Fruit fly (Drosophila melanogaster) whole organism, embryonic: Measurements from ENCODE around the gene CG14024.

Source experiments
- ATbp ChIP-seq: fragments of 200-800 bp; sonication (Bioruptor generic); optimal IDR thresholded peaks from 2 replicates; lab custom pipeline; 2017; ENCODE audit warnings: missing biosample characterization, mild to moderate bottlenecking, missing genetic modification characterization, missing genetic modification reagents
- Atf3 ChIP-seq: fragments of 200-800 bp; sonication (Bioruptor generic); optimal IDR thresholded peaks from 3 replicates; lab custom pipeline; 2016; ENCODE audit warnings: missing biosample characterization, missing genetic modification characterization
- Bgb ChIP-seq: fragments of 200-800 bp; sonication (Bioruptor generic); IDR thresholded peaks from 2 replicates; pipeline ENCODE4 v1.3.6; 2022; ENCODE audit warnings: missing biosample characterization, missing genetic modification characterization; ENCODE audit not compliant: partially characterized antibody
- CG10462 ChIP-seq: fragments of 200-800 bp; sonication (Bioruptor generic); optimal IDR thresholded peaks from 2 replicates; lab custom pipeline; 2016; ENCODE audit warnings: missing biosample characterization, missing genetic modification characterization
- CG12071 ChIP-seq: fragments of 200-800 bp; sonication (Bioruptor generic); optimal IDR thresholded peaks from 3 replicates; lab custom pipeline; 2018; ENCODE audit warnings: missing biosample characterization, mild to moderate bottlenecking, missing genetic modification characterization
- CG12104 ChIP-seq: fragments of 200-800 bp; sonication (Bioruptor generic); optimal IDR thresholded peaks from 3 replicates; lab custom pipeline; 2016; ENCODE audit warnings: missing biosample characterization, missing genetic modification characterization
- CG12155 ChIP-seq: fragments of 200-800 bp; sonication (Bioruptor generic); optimal IDR thresholded peaks from 3 replicates; lab custom pipeline; 2016; ENCODE audit warnings: missing biosample characterization, missing genetic modification characterization
- CG13894 ChIP-seq: fragments of 200-800 bp; sonication (Bioruptor generic); optimal IDR thresholded peaks from 3 replicates; lab custom pipeline; 2018; ENCODE audit warnings: missing biosample characterization, mild to moderate bottlenecking, missing genetic modification characterization, moderate library complexity
- CG14710 ChIP-seq: fragments of 200-800 bp; sonication (Bioruptor generic); optimal IDR thresholded peaks from 3 replicates; lab custom pipeline; 2019; ENCODE audit warnings: missing biosample characterization, mild to moderate bottlenecking, missing genetic modification characterization, moderate library complexity
- CG14965 ChIP-seq: fragments of 200-800 bp; sonication (Bioruptor generic); optimal IDR thresholded peaks from 2 replicates; lab custom pipeline; 2016; ENCODE audit warnings: missing biosample characterization, missing genetic modification characterization, borderline replicate concordance
- CG1602 ChIP-seq: fragments of 200-800 bp; sonication (Bioruptor generic); optimal IDR thresholded peaks from 3 replicates; lab custom pipeline; 2016; ENCODE audit warnings: missing biosample characterization, missing genetic modification characterization
- CG17361 ChIP-seq: fragments of 200-800 bp; sonication (Bioruptor generic); IDR thresholded peaks from 3 replicates; pipeline ENCODE4 v1.3.6; 2022; ENCODE audit warnings: missing biosample characterization, missing genetic modification characterization
- CG17912 ChIP-seq: fragments of 200-800 bp; sonication (Bioruptor generic); optimal IDR thresholded peaks from 2 replicates; lab custom pipeline; 2018; ENCODE audit warnings: missing biosample characterization, mild to moderate bottlenecking, missing genetic modification characterization
- CG2116 ChIP-seq: fragments of 200-800 bp; sonication (Bioruptor generic); optimal IDR thresholded peaks from 3 replicates; lab custom pipeline; 2018; ENCODE audit warnings: missing biosample characterization, mild to moderate bottlenecking, missing genetic modification characterization
- CG32767 ChIP-seq: fragments of 200-800 bp; sonication (Bioruptor generic); IDR thresholded peaks from 2 replicates; pipeline ENCODE4 v1.3.6; 2022; ENCODE audit warnings: missing biosample characterization, missing genetic modification characterization
- CG32772 ChIP-seq: fragments of 200-800 bp; sonication (Bioruptor generic); IDR thresholded peaks from 2 replicates; pipeline ENCODE4 v1.3.6; 2022; ENCODE audit warnings: missing biosample characterization, missing genetic modification characterization
- CG3407 ChIP-seq: fragments of 200-800 bp; sonication (Bioruptor generic); optimal IDR thresholded peaks from 2 replicates; lab custom pipeline; 2018; ENCODE audit warnings: missing biosample characterization, mild to moderate bottlenecking, missing genetic modification characterization
- CG3726 ChIP-seq: fragments of 200-800 bp; sonication (Bioruptor generic); IDR thresholded peaks from 3 replicates; pipeline ENCODE4, ENCODE4 v1.3.6; 2022; ENCODE audit warnings: missing biosample characterization, missing genetic modification characterization
- CG4282 ChIP-seq: fragments of 200-800 bp; sonication (Bioruptor generic); optimal IDR thresholded peaks from 2 replicates; lab custom pipeline; 2016; ENCODE audit warnings: missing biosample characterization, missing genetic modification characterization
- CG7372 ChIP-seq: fragments of 200-800 bp; sonication (Bioruptor generic); IDR thresholded peaks from 2 replicates; pipeline ENCODE4 v1.3.6; 2022; ENCODE audit warnings: missing biosample characterization, missing genetic modification characterization
- CG8089 ChIP-seq: fragments of 200-800 bp; sonication (Bioruptor generic); optimal IDR thresholded peaks from 3 replicates; lab custom pipeline; 2016; ENCODE audit warnings: missing biosample characterization, missing genetic modification characterization
- CG8290 ChIP-seq, 3 experiments: fragments of 200-800 bp; sonication (Bioruptor generic); optimal IDR thresholded peaks; 2 replicates each; lab custom pipeline; 2016 to 2019; ENCODE audit warnings: missing biosample characterization in 3 of 3, missing genetic modification characterization in 3 of 3, mild to moderate bottlenecking in 2 of 3, moderate library complexity in 1 of 3
- CTCF ChIP-seq: fragments of 200-800 bp; sonication (Bioruptor generic); optimal IDR thresholded peaks from 2 replicates; lab custom pipeline; 2017; ENCODE audit warnings: missing biosample characterization, mild to moderate bottlenecking, missing genetic modification characterization, moderate library complexity
- Deaf1 ChIP-seq: fragments of 200-800 bp; optimal IDR thresholded peaks from 3 replicates; lab custom pipeline; 2019; ENCODE audit warnings: missing biosample characterization, mild to moderate bottlenecking, missing genetic modification characterization, moderate library complexity
- ERR ChIP-seq: fragments of 200-800 bp; sonication (Bioruptor generic); optimal IDR thresholded peaks from 2 replicates; lab custom pipeline; 2016; ENCODE audit warnings: missing biosample characterization, missing genetic modification characterization
- Ets65A ChIP-seq: fragments of 200-800 bp; sonication (Bioruptor generic); peaks from one replicate; lab custom pipeline; 2016; ENCODE audit warnings: missing biosample characterization, missing genetic modification characterization
- Gsc ChIP-seq: fragments of 200-800 bp; sonication (Bioruptor generic); IDR thresholded peaks from 2 replicates; pipeline ENCODE4 v1.3.6; 2022; ENCODE audit warnings: missing biosample characterization, missing genetic modification characterization
- H15 ChIP-seq: fragments of 200-800 bp; sonication (Bioruptor generic); IDR thresholded peaks from 3 replicates; pipeline ENCODE4 v1.3.6; 2022; ENCODE audit warnings: missing biosample characterization, missing genetic modification characterization
- Hand ChIP-seq: fragments of 200-800 bp; sonication (Bioruptor generic); optimal IDR thresholded peaks from 2 replicates; lab custom pipeline; 2017; ENCODE audit warnings: mild to moderate bottlenecking, missing biosample characterization, missing genetic modification reagents, missing genetic modification characterization
- Lpt ChIP-seq: fragments of >200 bp; optimal IDR thresholded peaks from 2 replicates; lab custom pipeline; 2018; ENCODE audit warnings: missing biosample characterization, missing genetic modification characterization
- NfI ChIP-seq: fragments of 200-800 bp; sonication (Bioruptor generic); optimal IDR thresholded peaks from 3 replicates; lab custom pipeline; 2018; ENCODE audit warnings: missing biosample characterization, mild to moderate bottlenecking, missing genetic modification characterization, moderate library complexity
- Rfx ChIP-seq: fragments of 200-800 bp; sonication (Bioruptor generic); IDR thresholded peaks from 2 replicates; pipeline ENCODE4 v1.3.6; 2022; ENCODE audit warnings: missing biosample characterization, missing genetic modification characterization
- Scr ChIP-seq: fragments of 200-800 bp; sonication (Bioruptor generic); IDR thresholded peaks from 2 replicates; pipeline ENCODE4 v1.3.6; 2022; ENCODE audit warnings: missing biosample characterization, missing genetic modification characterization; ENCODE audit not compliant: partially characterized antibody
- Sin3A ChIP-seq: fragments of >200 bp; optimal IDR thresholded peaks from 2 replicates; lab custom pipeline; 2018
- Sry-δ ChIP-seq: fragments of 200-800 bp; sonication (Bioruptor generic); optimal IDR thresholded peaks from 2 replicates; lab custom pipeline; 2016; ENCODE audit warnings: missing biosample characterization, missing genetic modification characterization
- aop ChIP-seq: fragments of 200-800 bp; sonication (Bioruptor generic); IDR thresholded peaks from 2 replicates; pipeline ENCODE4 v1.3.6; 2022; ENCODE audit warnings: missing biosample characterization, missing genetic modification characterization
- ap ChIP-seq: fragments of 200-800 bp; sonication (Bioruptor generic); IDR thresholded peaks from 2 replicates; pipeline ENCODE4 v1.3.6; 2022; ENCODE audit warnings: missing biosample characterization, missing genetic modification characterization
- ara ChIP-seq: fragments of 200-800 bp; sonication (Bioruptor generic); IDR thresholded peaks from 2 replicates; pipeline ENCODE4 v1.3.6; 2022; ENCODE audit warnings: missing biosample characterization, missing genetic modification characterization
- ci ChIP-seq: fragments of 200-800 bp; sonication (Bioruptor generic); IDR thresholded peaks from 3 replicates; pipeline ENCODE4 v1.3.6; 2022; ENCODE audit warnings: missing biosample characterization, missing genetic modification characterization
- emc ChIP-seq: fragments of 200-800 bp; sonication (Bioruptor generic); optimal IDR thresholded peaks from 2 replicates; lab custom pipeline; 2016; ENCODE audit warnings: missing biosample characterization, missing genetic modification characterization
- grn ChIP-seq: fragments of 200-800 bp; sonication (Bioruptor generic); optimal IDR thresholded peaks from 3 replicates; lab custom pipeline; 2017; ENCODE audit warnings: missing biosample characterization, missing genetic modification characterization
- hbn ChIP-seq: fragments of 200-800 bp; sonication (Bioruptor generic); IDR thresholded peaks from 2 replicates; pipeline ENCODE4 v1.3.6; 2022; ENCODE audit warnings: missing biosample characterization, missing genetic modification characterization; ENCODE audit not compliant: partially characterized antibody
- mirr ChIP-seq: fragments of 200-800 bp; sonication (Bioruptor generic); optimal IDR thresholded peaks from 3 replicates; lab custom pipeline; 2018; ENCODE audit warnings: missing biosample characterization, mild to moderate bottlenecking, missing genetic modification characterization
- scrt ChIP-seq: fragments of 200-800 bp; sonication (Bioruptor generic); optimal IDR thresholded peaks from 2 replicates; lab custom pipeline; 2018; ENCODE audit warnings: missing biosample characterization, mild to moderate bottlenecking, missing genetic modification characterization, moderate library complexity
- sens ChIP-seq: fragments of 200-800 bp; sonication (Bioruptor generic); peaks from one replicate; lab custom pipeline; 2016; ENCODE audit warnings: missing biosample characterization, missing genetic modification characterization
- sima ChIP-seq: fragments of 200-800 bp; sonication (Bioruptor generic); optimal IDR thresholded peaks from 2 replicates; lab custom pipeline; 2016; ENCODE audit warnings: missing biosample characterization, missing genetic modification characterization
- sr ChIP-seq: fragments of 200-800 bp; sonication (Bioruptor generic); IDR thresholded peaks from 3 replicates; pipeline ENCODE4 v1.3.6; 2022; ENCODE audit warnings: missing biosample characterization, missing genetic modification characterization
- toy ChIP-seq: fragments of 200-800 bp; sonication (Bioruptor generic); IDR thresholded peaks from 2 replicates; pipeline ENCODE4 v1.3.6; 2022; ENCODE audit warnings: missing biosample characterization, missing genetic modification characterization
- ttk ChIP-seq: fragments of 200-800 bp; sonication (Bioruptor generic); IDR thresholded peaks from 2 replicates; pipeline ENCODE4 v2.1.2; 2022; ENCODE audit warnings: missing biosample characterization, missing genetic modification characterization

Gene CG14024

dm6 chr2L:5345900-5346299 is 31.2 kb upstream of the CG14024 start, which contains the start of gene nompC:
Gene nompC, plus strand, starts transcription at chr2L:5346200.
- no peak for TF ChIP-seq sr (GFP tag; lab: Robert Waterston, UW)
- no peak for TF ChIP-seq CG7372 (GFP tag; lab: Robert Waterston, UW)
- TF ChIP-seq Deaf1 (tag; lab: Kevin White, UChicago): peak; percentile 56
- TF ChIP-seq CG14710 (tag; lab: Kevin White, UChicago): no peak
- TF ChIP-seq Rfx (GFP tag; lab: Robert Waterston, UW): 0 out of 2 replicates have a peak, but pooled peaks have one; percentile 34
- peak; percentile 29 for TF ChIP-seq scrt (GFP tag; lab: Kevin White, UChicago)
- TF ChIP-seq ttk (GFP tag; lab: Robert Waterston, UW): peak; percentile 8; the same call in 1 of the 2 replicates
- no peak for TF ChIP-seq CG3407 (GFP tag; lab: Kevin White, UChicago)
- TF ChIP-seq Sin3A: no peak
- no peak for TF ChIP-seq Hand
- TF ChIP-seq Ets65A (GFP tag; lab: Kevin White, UChicago): peak; percentile 71

- peak; percentile 99 for TF ChIP-seq CG13894
- peak; percentile 41 for TF ChIP-seq CG17912 (GFP tag; lab: Kevin White, UChicago)
- no peak for TF ChIP-seq Scr (GFP tag; lab: Robert Waterston, UW)
- TF ChIP-seq CG12071 (GFP tag; lab: Kevin White, UChicago): peak; percentile 87
- peak; percentile 73 for TF ChIP-seq ap (GFP tag; lab: Robert Waterston, UW)
- TF ChIP-seq CG3726: peak; percentile 76; the same call in 1 of the 3 replicates
- TF ChIP-seq mirr (GFP tag; lab: Kevin White, UChicago): peak; percentile 95
- peak; percentile 88 for TF ChIP-seq sens
- peak; percentile 88 for TF ChIP-seq CG1602 (GFP tag; lab: Kevin White, UChicago)
- TF ChIP-seq NfI (GFP tag; lab: Kevin White, UChicago): peak; percentile 96
- TF ChIP-seq CG32772 (GFP tag; lab: Robert Waterston, UW): peak; percentile 90
- TF ChIP-seq CTCF (GFP tag; lab: Kevin White, UChicago): peak; percentile 21
- no peak for TF ChIP-seq Bgb
- peak; percentile 86 for TF ChIP-seq H15 (GFP tag; lab: Robert Waterston, UW)
- TF ChIP-seq aop (GFP tag; lab: Robert Waterston, UW): no peak
- peak; percentile 69 for TF ChIP-seq CG8089 (GFP tag; lab: Kevin White, UChicago)
- TF ChIP-seq CG14965 (GFP tag; lab: Kevin White, UChicago): peak; percentile 41
- TF ChIP-seq CG8290 (GFP tag; optimal IDR thresholded peaks at IDR 0.05; lab: Kevin White, UChicago): no peak
- TF ChIP-seq CG8290 (tag; optimal IDR thresholded peaks at IDR 0.05; lab: Kevin White, UChicago): peak in 1 of 2 experiments; percentile 87
- 0 out of 3 replicates have a peak, but pooled peaks have one; percentile 26 for TF ChIP-seq ci
- TF ChIP-seq CG17361 (GFP tag; lab: Robert Waterston, UW): peak; percentile 95
- peak; percentile 68 for TF ChIP-seq ara
- TF ChIP-seq CG2116 (GFP tag; lab: Kevin White, UChicago): peak; percentile 65
- TF ChIP-seq grn (GFP tag; lab: Kevin White, UChicago): peak; percentile 50
- peak; percentile 57 for TF ChIP-seq Gsc
- peak; percentile 95 for TF ChIP-seq CG12104
- peak; percentile 95 for TF ChIP-seq Hand
- TF ChIP-seq emc: peak; percentile 93
- TF ChIP-seq CG10462 (GFP tag; lab: Kevin White, UChicago): peak; percentile 72
- TF ChIP-seq Sry-δ (GFP tag; lab: Kevin White, UChicago): peak; percentile 63
- TF ChIP-seq ATbp: peak; percentile 60
- peak; percentile 97 for TF ChIP-seq CG12155 (GFP tag; lab: Kevin White, UChicago)
- peak; percentile 91 for TF ChIP-seq CG32767 (GFP tag; lab: Robert Waterston, UW)
- peak; percentile 97 for TF ChIP-seq toy
- no peak for TF ChIP-seq hbn
- TF ChIP-seq Lpt (GFP tag; lab: Kevin White, UChicago): no peak
- peak; percentile 93 for TF ChIP-seq ERR (GFP tag; lab: Kevin White, UChicago)
- peak; percentile 81 for TF ChIP-seq sima
- TF ChIP-seq CG4282 (GFP tag; lab: Kevin White, UChicago): peak; percentile 78
- peak; percentile 95 for TF ChIP-seq scrt (GFP tag; lab: Kevin White, UChicago)
- peak; percentile 77 for TF ChIP-seq Atf3 (GFP tag; lab: Kevin White, UChicago)
Measured at dm6 chr2L:5342119-5342817, 27.6 kb upstream of the CG14024 start, which contains the start of gene Acsf2. Gene Acsf2, minus strand, starts transcription at chr2L:5342234.
